Fruit fly (Drosophila melanogaster) S2 (cell line): ENCODE measurements around the gene bowl.

ENCODE experiments used
- CG8478 ChIP-seq: fragments of >200 bp; optimal IDR thresholded peaks from 2 replicates; lab custom pipeline; 2018
- CTCF ChIP-seq, 2 experiments: fragments of >200 bp; optimal IDR thresholded peaks; 2 replicates each; lab custom pipeline; 2018

Gene bowl

dm6 chr2L:3772599-3772936 is 1.1 kb downstream of the bowl start:
- no peak for TF ChIP-seq CG8478 (lab: Kevin White, UChicago)
- TF ChIP-seq CTCF (optimal IDR thresholded peaks at IDR 0.05; lab: Kevin White, UChicago), result no peak

DNA sequence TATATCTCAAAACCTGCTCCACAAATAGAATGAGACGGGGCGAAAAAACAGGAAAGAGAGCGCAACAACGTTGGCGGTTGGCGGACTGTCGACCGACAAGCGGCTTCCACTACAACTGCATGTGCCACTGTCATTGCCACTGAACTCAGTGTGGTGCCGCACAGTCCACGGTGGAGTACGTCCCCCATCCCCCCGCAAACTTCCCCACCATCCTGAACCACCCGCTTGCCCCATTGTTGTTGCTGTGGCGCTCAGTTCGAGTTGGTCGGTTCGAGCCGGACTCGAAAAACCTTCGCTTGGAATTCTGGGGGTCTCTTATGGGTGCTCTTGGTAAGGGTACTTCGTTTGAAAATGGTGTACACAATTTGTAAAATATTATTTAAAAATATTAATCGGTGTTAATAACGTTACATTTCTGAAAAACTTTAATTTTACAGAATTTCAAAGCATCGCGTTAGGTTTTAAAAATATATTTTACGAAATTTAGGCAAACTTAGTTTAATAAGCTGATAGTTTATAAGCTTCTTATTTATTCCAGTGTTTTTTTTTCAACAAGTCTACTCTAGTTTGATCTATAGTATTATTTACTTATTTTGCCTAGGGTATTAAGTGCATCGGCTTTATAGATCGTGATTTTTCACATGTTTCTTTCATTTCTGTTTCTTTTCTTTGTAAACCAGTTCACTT is 1.6 kb downstream of the bowl start:
- TF ChIP-seq CTCF (optimal IDR thresholded peaks at IDR 0.05; lab: Kevin White, UChicago) (no peak), CG8478 (lab: Kevin White, UChicago) (no peak)

dm6 chr2L:3773624-3773978 is 2.1 kb downstream of the bowl start:
- TF ChIP-seq CTCF (optimal IDR thresholded peaks at IDR 0.05; lab: Kevin White, UChicago) (no peak), CG8478 (lab: Kevin White, UChicago) (no peak)

DNA sequence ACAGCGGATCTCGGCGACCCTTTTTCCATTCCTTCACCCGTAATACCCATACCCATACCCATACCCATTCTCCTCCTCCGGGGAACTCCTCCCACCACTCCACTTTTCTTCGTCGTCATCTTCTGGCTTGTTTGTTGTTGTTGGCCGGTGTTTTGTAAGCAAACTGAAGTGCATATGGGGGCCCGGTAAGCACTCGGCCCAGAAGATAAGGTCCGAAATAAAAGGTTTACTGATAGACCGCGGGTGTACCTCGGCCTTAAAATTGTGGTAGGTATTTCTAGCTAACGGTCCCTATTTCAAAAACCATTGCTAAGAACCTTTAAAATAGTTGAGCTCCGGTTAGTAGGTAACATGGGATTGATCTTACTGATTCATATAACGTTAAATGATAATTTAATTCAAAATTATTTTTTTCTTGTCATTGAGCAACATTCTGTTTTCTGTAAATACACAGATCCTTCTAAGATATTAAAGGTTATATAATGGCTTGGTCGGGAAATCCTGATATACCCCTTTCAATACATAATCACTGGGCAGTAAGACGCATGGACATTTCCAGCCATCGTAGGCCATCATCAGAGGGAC is 4.4 kb downstream of the bowl start:
- TF ChIP-seq CG8478 (lab: Kevin White, UChicago) (no peak), CTCF (optimal IDR thresholded peaks at IDR 0.05; lab: Kevin White, UChicago) (no peak)

DNA sequence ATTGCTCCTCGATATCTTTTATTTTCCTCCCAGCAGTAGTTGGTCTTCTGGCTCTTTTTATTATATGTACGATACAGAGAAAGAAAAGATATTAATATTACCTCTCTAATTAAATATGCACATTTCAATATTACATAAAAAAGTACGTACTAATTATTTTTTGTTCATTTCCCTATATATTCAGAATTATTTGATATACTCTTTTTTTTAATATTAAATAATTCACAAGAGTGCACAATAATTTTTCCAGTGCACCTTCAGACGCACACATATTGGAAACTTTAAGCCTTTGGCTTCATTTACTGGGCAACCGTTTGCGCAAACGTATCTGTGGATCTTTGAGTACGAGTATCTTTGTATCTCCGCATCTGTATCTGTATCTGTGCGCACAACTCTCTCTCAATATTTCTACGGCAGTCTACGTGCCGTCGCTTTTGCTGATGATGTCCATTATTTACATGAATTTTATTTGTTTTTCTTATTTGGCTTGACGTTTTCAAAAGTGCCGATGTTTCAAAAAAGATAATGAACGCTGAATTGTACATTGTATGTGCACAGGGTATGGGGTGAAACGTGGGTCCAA is 5.2 kb downstream of the bowl start:
- TF ChIP-seq CTCF (optimal IDR thresholded peaks at IDR 0.05; lab: Kevin White, UChicago) (no peak), CG8478 (lab: Kevin White, UChicago) (no peak)

DNA sequence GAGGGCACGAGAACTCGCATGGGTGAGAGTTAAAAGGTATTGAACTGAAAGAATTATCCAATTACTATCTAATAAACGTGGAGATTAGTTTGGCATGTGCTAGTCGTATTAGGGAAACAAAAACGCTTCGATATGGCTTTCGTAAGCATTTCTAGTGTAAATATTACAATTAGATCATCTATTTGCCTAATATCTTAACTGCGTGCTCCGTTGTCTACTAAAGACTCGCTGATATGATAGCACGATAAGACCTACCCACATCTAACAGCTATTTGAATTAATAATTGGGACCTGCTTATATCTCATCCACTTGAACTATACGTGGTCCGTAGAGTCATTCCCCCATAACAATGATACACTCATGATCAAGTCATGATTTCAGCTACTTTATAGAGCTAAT is 6.0 kb downstream of the bowl start:
- TF ChIP-seq CTCF (optimal IDR thresholded peaks at IDR 0.05; lab: Kevin White, UChicago) (no peak), CG8478 (lab: Kevin White, UChicago) (no peak)

dm6 chr2L:3778157-3779060 is 6.9 kb downstream of the bowl start:
- TF ChIP-seq CTCF (optimal IDR thresholded peaks at IDR 0.05; lab: Kevin White, UChicago) (no peak), CG8478 (lab: Kevin White, UChicago) (no peak)

dm6 chr2L:3779143-3779788 is 7.8 kb downstream of the bowl start:
- TF ChIP-seq CG8478 (lab: Kevin White, UChicago), result no peak
- TF ChIP-seq CTCF (optimal IDR thresholded peaks at IDR 0.05; lab: Kevin White, UChicago), result no peak

dm6 chr2L:3780587-3780986 is 9.1 kb downstream of the bowl start:
- no peak for TF ChIP-seq CG8478 (lab: Kevin White, UChicago)
- no peak for TF ChIP-seq CTCF (optimal IDR thresholded peaks at IDR 0.05; lab: Kevin White, UChicago)

dm6 chr2L:3781132-3781877 is 9.8 kb downstream of the bowl start:
- TF ChIP-seq CG8478 (lab: Kevin White, UChicago) (no peak), CTCF (optimal IDR thresholded peaks at IDR 0.05; lab: Kevin White, UChicago) (no peak)

dm6 chr2L:3784268-3784997 is 12.9 kb downstream of the bowl start, which contains the start of gene CG31960:
Gene CG31960, plus strand, starts transcription at chr2L:3784947.
- TF ChIP-seq CTCF (optimal IDR thresholded peaks at IDR 0.05; lab: Kevin White, UChicago), result no peak
- TF ChIP-seq CG8478 (lab: Kevin White, UChicago), result no peak

- TF ChIP-seq CTCF (optimal IDR thresholded peaks at IDR 0.05; lab: Kevin White, UChicago) (peak in 1 of 2 experiments; percentile 74), CG8478 (lab: Kevin White, UChicago) (no peak)
Observed at dm6 chr2L:3785402-3785801, 13.9 kb downstream of the bowl start.

- no peak for TF ChIP-seq CG8478 (lab: Kevin White, UChicago)
- peak; percentile 97 to 99 for TF ChIP-seq CTCF (optimal IDR thresholded peaks at IDR 0.05; lab: Kevin White, UChicago)
Observed at dm6 chr2L:3786246-3786645, 14.7 kb downstream of the bowl start.
